Worm (Caenorhabditis elegans) whole organism, L2 larva: ENCODE data around the gene csa-1.
A peak's percentile ranks its signal among the peaks of the same experiment; 100 is the strongest.

Experiments
- C34F6.9 ChIP-seq: fragments of 150-350 bp; optimal IDR thresholded peaks from 2 replicates; lab custom pipeline; 2014; ENCODE audit warnings: missing biosample characterization, missing genetic modification characterization
- F13H6.1 ChIP-seq: sonication (generic microtip); optimal IDR thresholded peaks from 2 replicates; lab custom pipeline; 2016; ENCODE audit warnings: missing genetic modification characterization, missing compliant biosample characterization
- R02D3.7 ChIP-seq: fragments of 150-350 bp; optimal IDR thresholded peaks from 2 replicates; lab custom pipeline; 2014; ENCODE audit warnings: missing biosample characterization, missing genetic modification characterization
- Y55F3AM.14 ChIP-seq: fragments of 200-800 bp; sonication (Bioruptor generic); optimal IDR thresholded peaks from 2 replicates; lab custom pipeline; 2018; ENCODE audit warnings: mild to moderate bottlenecking, missing genetic modification characterization, missing compliant biosample characterization
- ZK546.5 ChIP-seq: sonication (generic microtip); optimal IDR thresholded peaks from 2 replicates; lab custom pipeline; 2017; ENCODE audit warnings: missing biosample characterization, missing genetic modification characterization
- alr-1 ChIP-seq: fragments of 150-350 bp; optimal IDR thresholded peaks from 2 replicates; lab custom pipeline; 2014; ENCODE audit warnings: missing biosample characterization, missing genetic modification characterization
- aly-2 ChIP-seq: fragments of 150-350 bp; optimal IDR thresholded peaks from 2 replicates; lab custom pipeline; 2014; ENCODE audit warnings: missing biosample characterization, missing genetic modification characterization
- ama-1 ChIP-seq: fragments of 150-350 bp; optimal IDR thresholded peaks from 2 replicates; lab custom pipeline; 2018; ENCODE audit warnings: inconsistent platforms
- blmp-1 ChIP-seq: sonication (generic microtip); optimal IDR thresholded peaks from 2 replicates; lab custom pipeline; 2017; ENCODE audit warnings: missing genetic modification characterization, mild to moderate bottlenecking, missing compliant biosample characterization, antibody characterized with exemption, moderate library complexity; ENCODE audit not compliant: insufficient read depth
- ceh-16 ChIP-seq: fragments of 150-350 bp; optimal IDR thresholded peaks from 2 replicates; lab custom pipeline; 2014; ENCODE audit warnings: missing biosample characterization, missing genetic modification characterization
- ceh-82 ChIP-seq: fragments of 150-350 bp; optimal IDR thresholded peaks from 2 replicates; lab custom pipeline; 2014; ENCODE audit warnings: missing biosample characterization, missing genetic modification characterization
- crh-2 ChIP-seq: sonication (generic microtip); optimal IDR thresholded peaks from 2 replicates; lab custom pipeline; 2017; ENCODE audit warnings: missing biosample characterization, missing genetic modification characterization
- dmd-4 ChIP-seq: sonication (generic microtip); optimal IDR thresholded peaks from 2 replicates; lab custom pipeline; 2017; ENCODE audit warnings: missing biosample characterization, missing genetic modification characterization
- egl-27 ChIP-seq: sonication (generic microtip); optimal IDR thresholded peaks from 3 replicates; lab custom pipeline; 2017; ENCODE audit warnings: missing biosample characterization, missing genetic modification reagents, missing genetic modification characterization
- elt-1 ChIP-seq: fragments of 150-350 bp; optimal IDR thresholded peaks from 2 replicates; lab custom pipeline; 2014; ENCODE audit warnings: missing biosample characterization, missing genetic modification characterization
- elt-3 ChIP-seq: sonication (generic microtip); optimal IDR thresholded peaks from 2 replicates; lab custom pipeline; 2017; ENCODE audit warnings: missing biosample characterization, missing genetic modification characterization
- fos-1 ChIP-seq: fragments of 150-350 bp; optimal IDR thresholded peaks from 2 replicates; lab custom pipeline; 2014; ENCODE audit warnings: missing biosample characterization, missing genetic modification characterization
- gmeb-1 ChIP-seq: fragments of 150-350 bp; optimal IDR thresholded peaks from 2 replicates; lab custom pipeline; 2014; ENCODE audit warnings: missing biosample characterization, missing genetic modification characterization
- lin-11 ChIP-seq: fragments of 150-350 bp; sonication (generic microtip); optimal IDR thresholded peaks from 2 replicates; lab custom pipeline; 2014; ENCODE audit warnings: missing biosample characterization, missing genetic modification characterization, inconsistent platforms, mixed read lengths
- lin-13 ChIP-seq: fragments of 150-350 bp; optimal IDR thresholded peaks from 2 replicates; lab custom pipeline; 2014; ENCODE audit warnings: missing biosample characterization, missing genetic modification reagents, missing genetic modification characterization
- lin-39 ChIP-seq: fragments of 150-350 bp; optimal IDR thresholded peaks from 2 replicates; lab custom pipeline; 2014; ENCODE audit warnings: missing biosample characterization, missing genetic modification reagents, missing genetic modification characterization
- lsy-2 ChIP-seq, 2 experiments: fragments of 150-350 bp in 1 of 2; sonication (generic microtip) in 1 of 2; optimal IDR thresholded peaks; 2 replicates each; lab custom pipeline; 2014 to 2017; ENCODE audit warnings: missing biosample characterization in 2 of 2, missing genetic modification characterization in 2 of 2
- mab-5 ChIP-seq: fragments of 150-350 bp; optimal IDR thresholded peaks from 2 replicates; lab custom pipeline; 2014; ENCODE audit warnings: missing biosample characterization, missing genetic modification characterization
- mbf-1 ChIP-seq: sonication (generic microtip); optimal IDR thresholded peaks from 2 replicates; lab custom pipeline; 2017; ENCODE audit warnings: missing biosample characterization, missing genetic modification characterization
- mdl-1 ChIP-seq, 2 experiments: fragments of 150-350 bp in 1 of 2; sonication (generic microtip) in 1 of 2; optimal IDR thresholded peaks; 2 replicates each; lab custom pipeline; 2017; ENCODE audit warnings: missing biosample characterization in 2 of 2, missing genetic modification characterization in 2 of 2
- nhr-10 ChIP-seq: sonication (generic microtip); optimal IDR thresholded peaks from 2 replicates; lab custom pipeline; 2017; ENCODE audit warnings: missing biosample characterization, missing genetic modification characterization
- nhr-11 ChIP-seq: fragments of 150-350 bp; optimal IDR thresholded peaks from 2 replicates; lab custom pipeline; 2014; ENCODE audit warnings: missing biosample characterization, missing genetic modification characterization
- nhr-12 ChIP-seq: fragments of 150-350 bp; optimal IDR thresholded peaks from 2 replicates; lab custom pipeline; 2014; ENCODE audit warnings: missing biosample characterization, missing genetic modification characterization
- nhr-129 ChIP-seq: fragments of 150-350 bp; optimal IDR thresholded peaks from 2 replicates; lab custom pipeline; 2014; ENCODE audit warnings: missing biosample characterization, missing genetic modification characterization
- nhr-21 ChIP-seq: fragments of 150-350 bp; optimal IDR thresholded peaks from 2 replicates; lab custom pipeline; 2014; ENCODE audit warnings: missing biosample characterization, missing genetic modification characterization
- nhr-23 ChIP-seq: fragments of 150-350 bp; optimal IDR thresholded peaks from 2 replicates; lab custom pipeline; 2014; ENCODE audit warnings: missing biosample characterization, missing genetic modification reagents, missing genetic modification characterization
- nhr-237 ChIP-seq: fragments of 150-350 bp; optimal IDR thresholded peaks from 2 replicates; lab custom pipeline; 2014; ENCODE audit warnings: missing biosample characterization, missing genetic modification characterization
- nhr-25 ChIP-seq: fragments of 150-350 bp; sonication (generic microtip); optimal IDR thresholded peaks from 3 replicates; lab custom pipeline; 2014; ENCODE audit warnings: missing biosample characterization, missing genetic modification characterization
- nhr-6 ChIP-seq: fragments of 150-350 bp; optimal IDR thresholded peaks from 2 replicates; lab custom pipeline; 2014; ENCODE audit warnings: missing biosample characterization, missing genetic modification characterization
- nhr-77 ChIP-seq: fragments of 150-350 bp; optimal IDR thresholded peaks from 2 replicates; lab custom pipeline; 2014; ENCODE audit warnings: missing biosample characterization, missing genetic modification characterization
- peb-1 ChIP-seq: fragments of 150-350 bp; optimal IDR thresholded peaks from 2 replicates; lab custom pipeline; 2014; ENCODE audit warnings: missing biosample characterization, missing genetic modification characterization
- sem-4 ChIP-seq: fragments of 150-350 bp; optimal IDR thresholded peaks from 2 replicates; lab custom pipeline; 2014; ENCODE audit warnings: missing biosample characterization, missing genetic modification reagents, missing genetic modification characterization
- skn-1 ChIP-seq: sonication (generic microtip); optimal IDR thresholded peaks from 2 replicates; lab custom pipeline; 2017; ENCODE audit warnings: missing biosample characterization, missing genetic modification characterization
- sma-3 ChIP-seq: sonication (generic microtip); optimal IDR thresholded peaks from 2 replicates; lab custom pipeline; 2016; ENCODE audit warnings: missing genetic modification reagents, missing genetic modification characterization, missing compliant biosample characterization
- sma-9 ChIP-seq, 2 experiments: fragments of 150-350 bp in 1 of 2; sonication (generic microtip) in 1 of 2; optimal IDR thresholded peaks; 2 replicates each; lab custom pipeline; 2014 to 2016; ENCODE audit warnings: missing genetic modification characterization in 2 of 2, mild to moderate bottlenecking in 1 of 2, missing biosample characterization in 1 of 2, missing compliant biosample characterization in 1 of 2, missing genetic modification reagents in 1 of 2, moderate library complexity in 1 of 2
- snpc-4 ChIP-seq: fragments of 150-350 bp; optimal IDR thresholded peaks from 2 replicates; lab custom pipeline; 2014; ENCODE audit warnings: missing biosample characterization, missing genetic modification characterization
- unc-39 ChIP-seq: fragments of 150-350 bp; optimal IDR thresholded peaks from 2 replicates; lab custom pipeline; 2014; ENCODE audit warnings: missing biosample characterization, missing genetic modification characterization
- unc-55 ChIP-seq: fragments of 150-350 bp; sonication (generic microtip); optimal IDR thresholded peaks from 3 replicates; lab custom pipeline; 2014; ENCODE audit warnings: missing biosample characterization, missing genetic modification reagents, missing genetic modification characterization
- unc-62 ChIP-seq: fragments of 150-350 bp; optimal IDR thresholded peaks from 2 replicates; lab custom pipeline; 2014; ENCODE audit warnings: missing biosample characterization, missing genetic modification reagents, missing genetic modification characterization
- zag-1 ChIP-seq: fragments of 150-350 bp; optimal IDR thresholded peaks from 2 replicates; lab custom pipeline; 2014; ENCODE audit warnings: missing biosample characterization, missing genetic modification characterization
- ztf-1 ChIP-seq: fragments of 200-800 bp; sonication (Bioruptor generic); conservative IDR thresholded peaks from 2 replicates; pipeline ENCODE4 v1.3.6; 2022; ENCODE audit warnings: missing genetic modification characterization, missing compliant biosample characterization
- ztf-11 ChIP-seq: sonication (generic microtip); optimal IDR thresholded peaks from 2 replicates; lab custom pipeline; 2017; ENCODE audit warnings: missing biosample characterization, missing genetic modification characterization
- ztf-4 ChIP-seq: fragments of 150-350 bp; optimal IDR thresholded peaks from 2 replicates; lab custom pipeline; 2014; ENCODE audit warnings: missing biosample characterization, missing genetic modification characterization

Gene csa-1

DNA sequence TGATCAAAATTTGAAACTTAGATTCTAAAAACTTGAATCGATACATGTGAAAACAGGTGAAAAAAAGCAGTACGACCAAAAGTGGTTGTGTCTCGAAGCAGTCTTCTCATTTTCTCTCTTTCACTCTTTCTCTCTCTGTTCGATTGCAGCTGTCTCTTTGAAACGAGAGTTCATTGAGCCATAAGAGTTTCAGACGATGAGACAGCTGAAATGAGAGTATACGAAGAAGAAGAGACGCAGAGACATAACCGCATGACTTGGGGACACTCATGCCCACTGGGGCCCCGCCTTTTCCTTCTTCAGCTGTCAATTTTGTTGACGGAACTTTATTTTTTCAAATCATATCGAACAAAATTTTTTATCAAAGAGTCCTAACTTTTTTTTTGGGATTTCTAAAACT is 45.5 kb downstream of the csa-1 start:
- TF ChIP-seq ZK546.5 (tag; lab: Kevin White, UChicago) (no peak), lin-13 (GFP tag; lab: Kevin White, UChicago) (peak; percentile 63), ceh-82 (tag; lab: Kevin White, UChicago) (no peak), fos-1 (tag; lab: Kevin White, UChicago) (peak; percentile 95), ama-1 (lab: Kevin White, UChicago) (peak; percentile 82), nhr-129 (tag; lab: Kevin White, UChicago) (peak; percentile 89), peb-1 (tag; lab: Kevin White, UChicago) (no peak), nhr-23 (no peak), Y55F3AM.14 (GFP tag; lab: Kevin White, UChicago) (peak; percentile 6), mab-5 (tag; lab: Kevin White, UChicago) (peak; percentile 83), unc-55 (peak; percentile 74), ztf-1 (GFP tag; lab: Robert Waterston, UW) (no peak), nhr-6 (tag; lab: Kevin White, UChicago) (peak; percentile 81), mdl-1 (tag; optimal IDR thresholded peaks at IDR 0.05; lab: Kevin White, UChicago) (peak; percentile 67 to 89), lin-11 (tag; lab: Kevin White, UChicago) (peak; percentile 62), R02D3.7 (no peak), nhr-11 (tag; lab: Kevin White, UChicago) (no peak), nhr-237 (no peak), elt-3 (tag; lab: Kevin White, UChicago) (no peak), ztf-11 (tag; lab: Kevin White, UChicago) (no peak), lin-39 (tag; lab: Kevin White, UChicago) (no peak), crh-2 (tag; lab: Kevin White, UChicago) (peak; percentile 92), nhr-10 (tag; lab: Kevin White, UChicago) (no peak), mbf-1 (tag; lab: Kevin White, UChicago) (no peak), egl-27 (tag; lab: Kevin White, UChicago) (peak; percentile 79), nhr-77 (no peak), ztf-4 (tag; lab: Kevin White, UChicago) (peak; percentile 73), sem-4 (tag; lab: Kevin White, UChicago) (peak; percentile 7), alr-1 (tag; lab: Kevin White, UChicago) (no peak), nhr-12 (tag; lab: Kevin White, UChicago) (no peak), F13H6.1 (tag; lab: Kevin White, UChicago) (peak; percentile 89), gmeb-1 (tag; lab: Kevin White, UChicago) (peak; percentile 73), blmp-1 (peak; percentile 62), C34F6.9 (tag; lab: Kevin White, UChicago) (peak; percentile 92), sma-9 (GFP tag; optimal IDR thresholded peaks at IDR 0.05; lab: Kevin White, UChicago) (peak; percentile 90), sma-9 (tag; optimal IDR thresholded peaks at IDR 0.05; lab: Kevin White, UChicago) (no peak), zag-1 (tag; lab: Kevin White, UChicago) (peak; percentile 76), dmd-4 (tag; lab: Kevin White, UChicago) (no peak), elt-1 (tag; lab: Kevin White, UChicago) (no peak), aly-2 (no peak), ceh-16 (tag; lab: Kevin White, UChicago) (no peak), nhr-25 (tag; lab: Kevin White, UChicago) (peak; percentile 90), nhr-21 (tag; lab: Kevin White, UChicago) (peak; percentile 70), skn-1 (tag; lab: Kevin White, UChicago) (no peak), unc-62 (no peak), sma-3 (GFP tag; lab: Kevin White, UChicago) (peak; percentile 77), snpc-4 (peak; percentile 66), lsy-2 (tag; optimal IDR thresholded peaks at IDR 0.05; lab: Kevin White, UChicago) (peak; percentile 63 to 90), unc-39 (tag; lab: Kevin White, UChicago) (no peak)
